Worm (Caenorhabditis elegans) whole organism, young adult: ENCODE measurements around the gene C15F1.2.

Experiments used
- B0035.1 ChIP-seq: sonication (generic microtip); optimal IDR thresholded peaks from 2 replicates; lab custom pipeline; 2016; ENCODE audit warnings: missing genetic modification characterization, mild to moderate bottlenecking, missing compliant biosample characterization, missing genotype, missing genetic modification reagents
- B0261.1 ChIP-seq: sonication (generic microtip); optimal IDR thresholded peaks from 2 replicates; lab custom pipeline; 2016; ENCODE audit warnings: mild to moderate bottlenecking, missing genetic modification characterization, moderate library complexity, missing compliant biosample characterization
- D2030.7 ChIP-seq: fragments of 200-800 bp; sonication (Bioruptor generic); IDR thresholded peaks from 2 replicates; pipeline ENCODE4 v1.3.6; 2022; ENCODE audit warnings: missing genetic modification reagents, missing genetic modification characterization, missing compliant biosample characterization
- F23B12.7 ChIP-seq: sonication (generic microtip); optimal IDR thresholded peaks from 2 replicates; lab custom pipeline; 2017; ENCODE audit warnings: missing genetic modification characterization, mild to moderate bottlenecking, missing compliant biosample characterization, antibody characterized with exemption, moderate library complexity; ENCODE audit not compliant: insufficient read depth
- F33H1.4 ChIP-seq: fragments of 200-800 bp; sonication (Bioruptor generic); IDR thresholded peaks from 2 replicates; pipeline ENCODE4 v1.3.6; 2022; ENCODE audit warnings: missing genetic modification reagents, missing genetic modification characterization, missing compliant biosample characterization
- F39B2.1 ChIP-seq: fragments of 200-800 bp; sonication (Bioruptor generic); IDR thresholded peaks from 2 replicates; pipeline ENCODE4 v1.3.6; 2022; ENCODE audit warnings: missing genetic modification reagents, missing genetic modification characterization, missing compliant biosample characterization
- F55B11.4 ChIP-seq: sonication (generic microtip); optimal IDR thresholded peaks from 2 replicates; lab custom pipeline; 2016; ENCODE audit warnings: missing compliant biosample characterization, missing genetic modification characterization, borderline replicate concordance; ENCODE audit not compliant: insufficient read depth
- F57C9.4 ChIP-seq: sonication (generic microtip); optimal IDR thresholded peaks from 2 replicates; lab custom pipeline; 2017; ENCODE audit warnings: mild to moderate bottlenecking, missing genetic modification characterization, missing compliant biosample characterization
- Y53G8AR.9 ChIP-seq: fragments of 200-800 bp; sonication (Bioruptor generic); conservative IDR thresholded peaks from 2 replicates; pipeline ENCODE4 v1.3.6; 2022; ENCODE audit warnings: missing genetic modification reagents, missing genetic modification characterization, missing compliant biosample characterization
- Y95B8A.8 ChIP-seq: fragments of 200-800 bp; sonication (Bioruptor generic); IDR thresholded peaks from 2 replicates; pipeline ENCODE4 v1.3.6; 2022; ENCODE audit warnings: missing genetic modification reagents, missing genetic modification characterization, missing compliant biosample characterization
- atf-7 ChIP-seq: sonication (generic microtip); optimal IDR thresholded peaks from 2 replicates; lab custom pipeline; 2017; ENCODE audit warnings: mild to moderate bottlenecking, missing genetic modification characterization, missing compliant biosample characterization
- athp-1 ChIP-seq: sonication (generic microtip); optimal IDR thresholded peaks from 2 replicates; lab custom pipeline; 2017; ENCODE audit warnings: mild to moderate bottlenecking, missing genetic modification characterization, missing compliant biosample characterization
- bed-2 ChIP-seq: fragments of 200-800 bp; sonication (Bioruptor generic); IDR thresholded peaks from 2 replicates; pipeline ENCODE4 v1.3.6; 2022; ENCODE audit warnings: missing genetic modification reagents, missing genetic modification characterization, missing compliant biosample characterization
- ccch-3 ChIP-seq: fragments of 200-800 bp; sonication (Bioruptor generic); optimal IDR thresholded peaks from 2 replicates; lab custom pipeline; 2018; ENCODE audit warnings: mild to moderate bottlenecking, missing genetic modification characterization, missing compliant biosample characterization
- cebp-1 ChIP-seq, 2 experiments: fragments of 200-800 bp in 1 of 2; sonication (Bioruptor generic) in 1 of 2; sonication (generic microtip) in 1 of 2; IDR thresholded peaks in 1 of 2; optimal IDR thresholded peaks in 1 of 2; 2 replicates each; pipeline versions ENCODE4 v1.3.6 to Lab custom; 2017 to 2022; ENCODE audit warnings: missing compliant biosample characterization in 2 of 2, missing genetic modification characterization in 2 of 2, mild to moderate bottlenecking in 1 of 2, missing genetic modification reagents in 1 of 2, moderate library complexity in 1 of 2
- cebp-2 ChIP-seq: fragments of 200-800 bp; sonication (Bioruptor generic); IDR thresholded peaks from 2 replicates; pipeline ENCODE4 v1.3.6; 2022; ENCODE audit warnings: missing genetic modification characterization, missing compliant biosample characterization
- ceh-40 ChIP-seq: fragments of 200-800 bp; sonication (Bioruptor generic); IDR thresholded peaks from 2 replicates; pipeline ENCODE4 v1.3.6; 2022; ENCODE audit warnings: missing genetic modification characterization, missing compliant biosample characterization
- ceh-79 ChIP-seq: sonication (generic microtip); optimal IDR thresholded peaks from 2 replicates; lab custom pipeline; 2017; ENCODE audit warnings: mild to moderate bottlenecking, missing genetic modification characterization, missing compliant biosample characterization
- efl-1 ChIP-seq: fragments of 150-350 bp; optimal IDR thresholded peaks from 2 replicates; lab custom pipeline; 2014; ENCODE audit warnings: missing biosample characterization, missing genetic modification reagents, missing genetic modification characterization
- ets-4 ChIP-seq: fragments of 200-800 bp; sonication (Bioruptor generic); optimal IDR thresholded peaks from 2 replicates; lab custom pipeline; 2018; ENCODE audit warnings: mild to moderate bottlenecking, missing genetic modification characterization, missing compliant biosample characterization
- fkh-3 ChIP-seq: sonication (generic microtip); optimal IDR thresholded peaks from 2 replicates; lab custom pipeline; 2016; ENCODE audit warnings: mild to moderate bottlenecking, missing genetic modification characterization, missing compliant biosample characterization
- gei-17 ChIP-seq: fragments of 200-800 bp; sonication (Bioruptor generic); optimal IDR thresholded peaks from 2 replicates; lab custom pipeline; 2018; ENCODE audit warnings: mild to moderate bottlenecking, missing genetic modification characterization, missing compliant biosample characterization
- hlh-12 ChIP-seq: sonication (generic microtip); optimal IDR thresholded peaks from 2 replicates; lab custom pipeline; 2016; ENCODE audit warnings: missing genetic modification characterization, missing compliant biosample characterization
- hmg-1.2 ChIP-seq: fragments of 200-800 bp; sonication (Bioruptor generic); IDR thresholded peaks from 2 replicates; pipeline ENCODE4 v1.3.6; 2022; ENCODE audit warnings: missing genetic modification reagents, missing genetic modification characterization, missing compliant biosample characterization
- hmg-20 ChIP-seq: fragments of 200-800 bp; sonication (Bioruptor generic); IDR thresholded peaks from 2 replicates; pipeline ENCODE4 v1.3.6; 2022; ENCODE audit warnings: missing genetic modification reagents, missing genetic modification characterization, missing compliant biosample characterization
- hrde-1 ChIP-seq: sonication (generic microtip); optimal IDR thresholded peaks from 2 replicates; lab custom pipeline; 2016; ENCODE audit warnings: missing genetic modification characterization, mild to moderate bottlenecking, missing compliant biosample characterization, moderate library complexity, missing genotype, missing genetic modification reagents, borderline replicate concordance
- hsf-1 ChIP-seq: fragments of 200-800 bp; sonication (Bioruptor generic); IDR thresholded peaks from 2 replicates; pipeline ENCODE4 v1.3.6; 2022; ENCODE audit warnings: missing genetic modification reagents, missing genetic modification characterization, missing compliant biosample characterization
- lag-1 ChIP-seq: fragments of 200-800 bp; sonication (Bioruptor generic); IDR thresholded peaks from 2 replicates; pipeline ENCODE4 v1.3.6; 2022; ENCODE audit warnings: missing genetic modification reagents, missing genetic modification characterization, missing compliant biosample characterization
- let-526 ChIP-seq: fragments of 200-800 bp; sonication (Bioruptor generic); IDR thresholded peaks from 2 replicates; pipeline ENCODE4 v1.3.6; 2022; ENCODE audit warnings: missing genetic modification reagents, missing genetic modification characterization, missing compliant biosample characterization
- lin-40 ChIP-seq: sonication (generic microtip); optimal IDR thresholded peaks from 2 replicates; lab custom pipeline; 2016; ENCODE audit warnings: missing genetic modification characterization, mild to moderate bottlenecking, missing compliant biosample characterization, missing genotype, missing genetic modification reagents
- lin-54 ChIP-seq: fragments of 200-800 bp; sonication (Bioruptor generic); optimal IDR thresholded peaks from 2 replicates; lab custom pipeline; 2018; ENCODE audit warnings: mild to moderate bottlenecking, missing genetic modification characterization, missing compliant biosample characterization
- lsy-27 ChIP-seq: sonication (generic microtip); optimal IDR thresholded peaks from 2 replicates; lab custom pipeline; 2017; ENCODE audit warnings: missing genetic modification characterization, mild to moderate bottlenecking, missing compliant biosample characterization, antibody characterized with exemption, missing genotype, borderline replicate concordance; ENCODE audit not compliant: insufficient read depth
- madf-6 ChIP-seq: fragments of 200-800 bp; sonication (Bioruptor generic); IDR thresholded peaks from 2 replicates; pipeline ENCODE4 v1.3.6; 2022; ENCODE audit warnings: missing genetic modification reagents, missing genetic modification characterization, missing compliant biosample characterization
- nfya-2 ChIP-seq: fragments of 200-800 bp; sonication (Bioruptor generic); IDR thresholded peaks from 2 replicates; pipeline ENCODE4 v1.3.6; 2022; ENCODE audit warnings: missing genetic modification reagents, missing genetic modification characterization, missing compliant biosample characterization
- nhr-120 ChIP-seq: fragments of 200-800 bp; sonication (Bioruptor generic); IDR thresholded peaks from 2 replicates; pipeline ENCODE4 v1.3.6; 2022; ENCODE audit warnings: missing genetic modification characterization, missing compliant biosample characterization
- nhr-27 ChIP-seq: fragments of 200-800 bp; sonication (Bioruptor generic); optimal IDR thresholded peaks from 2 replicates; lab custom pipeline; 2018; ENCODE audit warnings: mild to moderate bottlenecking, missing genetic modification characterization, moderate library complexity, missing compliant biosample characterization
- nhr-80 ChIP-seq: sonication (generic microtip); optimal IDR thresholded peaks from 2 replicates; lab custom pipeline; 2016; ENCODE audit warnings: missing genetic modification characterization, missing compliant biosample characterization
- sdz-38 ChIP-seq: sonication (generic microtip); optimal IDR thresholded peaks from 2 replicates; lab custom pipeline; 2016; ENCODE audit warnings: missing genotype, missing genetic modification characterization, missing compliant biosample characterization
- sea-2 ChIP-seq: fragments of 200-800 bp; sonication (Bioruptor generic); IDR thresholded peaks from 2 replicates; pipeline ENCODE4 v1.3.6; 2022; ENCODE audit warnings: missing genetic modification characterization, missing compliant biosample characterization
- somi-1 ChIP-seq: fragments of 200-800 bp; sonication (Bioruptor generic); optimal IDR thresholded peaks from 2 replicates; lab custom pipeline; 2018; ENCODE audit warnings: mild to moderate bottlenecking, missing genetic modification characterization, missing compliant biosample characterization
- unc-130 ChIP-seq: sonication (generic microtip); optimal IDR thresholded peaks from 2 replicates; lab custom pipeline; 2016; ENCODE audit warnings: missing genetic modification reagents, missing genetic modification characterization, missing compliant biosample characterization
- xnd-1 ChIP-seq: sonication (generic microtip); optimal IDR thresholded peaks from 2 replicates; lab custom pipeline; 2016; ENCODE audit warnings: missing genotype, missing genetic modification reagents, missing genetic modification characterization, missing compliant biosample characterization
- ztf-22 ChIP-seq: fragments of 200-800 bp; sonication (Bioruptor generic); optimal IDR thresholded peaks from 2 replicates; lab custom pipeline; 2018; ENCODE audit warnings: mild to moderate bottlenecking, missing genetic modification characterization, moderate library complexity, missing compliant biosample characterization
- ztf-28 ChIP-seq: fragments of 200-800 bp; sonication (Bioruptor generic); IDR thresholded peaks from 2 replicates; pipeline ENCODE4 v1.3.6; 2022; ENCODE audit warnings: missing genetic modification reagents, missing genetic modification characterization, missing compliant biosample characterization

The C15F1.2 gene

DNA sequence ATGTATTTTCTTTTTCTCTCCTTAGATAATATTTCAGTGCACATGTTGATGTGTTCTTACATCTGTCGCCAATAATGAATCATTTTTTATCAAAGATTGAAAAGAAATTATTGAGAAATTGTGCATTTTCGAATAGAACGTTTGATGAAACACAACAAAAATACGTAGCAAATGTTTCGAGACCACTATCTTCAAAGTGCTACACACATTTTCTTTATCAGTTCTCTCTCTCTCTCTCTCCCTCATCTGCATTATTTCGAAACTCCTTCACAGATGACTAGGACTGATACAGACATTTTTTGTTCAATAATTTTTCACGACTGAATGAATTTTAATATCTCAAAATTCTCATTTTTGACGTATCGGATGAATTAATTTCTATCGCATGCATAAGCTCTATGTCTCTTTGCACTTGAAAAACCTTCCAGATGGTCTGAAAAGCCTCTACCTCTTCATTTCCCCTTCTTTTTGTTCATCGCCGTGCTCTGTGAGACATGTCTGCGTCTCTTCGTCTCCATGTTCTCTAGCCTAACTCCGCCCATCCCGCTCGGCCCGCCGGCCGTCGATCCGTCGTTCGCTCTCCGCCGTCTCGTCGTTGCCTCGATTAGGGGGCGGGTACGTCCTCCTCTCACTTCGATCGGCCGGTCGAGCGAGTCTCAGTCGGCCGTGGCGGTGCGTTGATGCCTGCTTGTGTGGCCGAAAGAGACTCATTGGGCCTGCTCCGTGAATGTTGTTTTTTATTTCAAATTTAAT is 36.3 kb upstream of the C15F1.2 start (continued):
- TF ChIP-seq nhr-80 (tag; lab: Kevin White, UChicago) (peak; percentile 65), hmg-20 (no peak), ets-4 (peak; percentile 2), cebp-1 (GFP tag; IDR thresholded peaks at IDR 0.05; lab: Robert Waterston, UW) (no peak; the same call in 1 of the 2 replicates), cebp-1 (tag; optimal IDR thresholded peaks at IDR 0.05; lab: Kevin White, UChicago) (peak; percentile 82)

DNA sequence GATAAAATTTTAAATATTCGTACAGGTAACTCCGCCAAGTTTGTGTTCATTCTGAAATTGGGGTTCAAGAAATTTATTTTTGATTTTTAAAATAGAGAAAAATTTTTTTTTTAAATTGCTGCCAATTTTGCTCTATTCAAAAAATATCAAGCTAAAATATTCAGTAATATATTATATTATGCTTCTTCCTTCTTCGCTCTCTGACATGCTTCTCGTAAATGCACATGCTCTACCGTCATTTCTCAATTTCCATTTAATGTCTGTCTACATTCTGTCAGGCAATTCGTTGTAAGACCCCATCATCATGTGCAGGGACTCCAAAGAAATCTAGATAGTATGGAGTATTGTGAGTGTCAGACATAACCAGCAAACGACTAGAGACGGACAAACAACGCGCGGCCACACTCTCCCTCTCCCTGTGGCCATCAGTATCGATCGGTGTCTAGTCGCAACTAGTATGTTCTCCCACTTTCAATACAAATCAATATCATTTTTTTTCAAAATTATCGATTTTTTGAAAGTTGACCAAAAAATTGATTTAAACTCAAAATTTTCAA is 28.4 kb upstream of the C15F1.2 start, which contains the start of the genes malt-1 and ceh-38:
Gene malt-1, minus strand, starts transcription at position 51 of the 557 bp plus-strand sequence.
Gene ceh-38, plus strand, starts transcription at position 277 of the 557 bp plus-strand sequence.
- TF ChIP-seq F23B12.7 (tag; lab: Kevin White, UChicago) = peak; percentile 74
- no peak for TF ChIP-seq lag-1
- TF ChIP-seq xnd-1 = no peak
- TF ChIP-seq ztf-28 (GFP tag; lab: Robert Waterston, UW) = no peak
- TF ChIP-seq lin-54 (GFP tag; lab: Kevin White, UChicago) = peak; percentile 69
- peak; percentile 86 for TF ChIP-seq hmg-1.2 (GFP tag; lab: Robert Waterston, UW)
- no peak for TF ChIP-seq hlh-12 (tag; lab: Kevin White, UChicago)
- no peak for TF ChIP-seq lsy-27 (tag; lab: Kevin White, UChicago)
- no peak for TF ChIP-seq F57C9.4 (tag; lab: Kevin White, UChicago)
- TF ChIP-seq ceh-79 (tag; lab: Kevin White, UChicago) = no peak
- TF ChIP-seq Y53G8AR.9 (GFP tag; lab: Robert Waterston, UW) = no peak
- no peak for TF ChIP-seq ztf-22
- TF ChIP-seq fkh-3 (tag; lab: Kevin White, UChicago) = no peak
- no peak for TF ChIP-seq unc-130 (GFP tag; lab: Kevin White, UChicago)
- TF ChIP-seq cebp-2 (GFP tag; lab: Robert Waterston, UW) = no peak
- peak; percentile 90 for TF ChIP-seq F33H1.4 (GFP tag; lab: Robert Waterston, UW)
- 0 out of 2 replicates have a peak, but pooled peaks have one; percentile 9 for TF ChIP-seq hsf-1 (GFP tag; lab: Robert Waterston, UW)
- no peak for TF ChIP-seq ceh-40
- peak; percentile 71 for TF ChIP-seq gei-17 (GFP tag; lab: Kevin White, UChicago)
- TF ChIP-seq lin-40 (tag; lab: Kevin White, UChicago) = peak; percentile 92
- TF ChIP-seq Y95B8A.8 (GFP tag; lab: Robert Waterston, UW) = no peak
- TF ChIP-seq ccch-3 = peak; percentile 28
- no peak for TF ChIP-seq efl-1 (GFP tag; lab: Kevin White, UChicago)
- peak; percentile 63; the same call in 1 of the 2 replicates for TF ChIP-seq cebp-1 (GFP tag; IDR thresholded peaks at IDR 0.05; lab: Robert Waterston, UW)
- TF ChIP-seq cebp-1 (tag; optimal IDR thresholded peaks at IDR 0.05; lab: Kevin White, UChicago) = peak; percentile 90
- peak; percentile 79 for TF ChIP-seq atf-7
- no peak for TF ChIP-seq hmg-20
- no peak for TF ChIP-seq B0261.1 (tag; lab: Kevin White, UChicago)
- no peak for TF ChIP-seq sdz-38 (tag; lab: Kevin White, UChicago)
- no peak for TF ChIP-seq bed-2 (GFP tag; lab: Robert Waterston, UW)
- no peak for TF ChIP-seq sea-2 (GFP tag; lab: Robert Waterston, UW)
- no peak for TF ChIP-seq D2030.7
- no peak for TF ChIP-seq nhr-27
- no peak for TF ChIP-seq nfya-2 (GFP tag; lab: Robert Waterston, UW)
- TF ChIP-seq somi-1 (GFP tag; lab: Kevin White, UChicago) = peak; percentile 56
- no peak for TF ChIP-seq F55B11.4 (tag; lab: Kevin White, UChicago)
- TF ChIP-seq B0035.1 (tag; lab: Kevin White, UChicago) = no peak
- no peak for TF ChIP-seq F39B2.1 (GFP tag; lab: Robert Waterston, UW)
- TF ChIP-seq madf-6 (GFP tag; lab: Robert Waterston, UW) = no peak
- TF ChIP-seq nhr-120 = no peak
- no peak for TF ChIP-seq hrde-1 (tag; lab: Kevin White, UChicago)
- TF ChIP-seq athp-1 (tag; lab: Kevin White, UChicago) = peak; percentile 68
- 0 out of 2 replicates have a peak, but pooled peaks have one; percentile 41 for TF ChIP-seq let-526 (GFP tag; lab: Robert Waterston, UW)
